Worm (Caenorhabditis elegans): Measurements from ENCODE around the gene xpb-1.

xpb-1 gene

ce11 chrIII:11524073-11524472 is 2.4 kb upstream of the xpb-1 start:
- no peak for TF ChIP-seq mep-1 (tag; optimal IDR thresholded peaks at IDR 0.05)
- TF ChIP-seq lin-38 (GFP tag; IDR thresholded peaks at IDR 0.05): peak; percentile 61
- no peak for TF ChIP-seq dve-1 (tag; optimal IDR thresholded peaks at IDR 0.05; ENCODE audit: insufficient read depth)
- peak; percentile 23 for TF ChIP-seq unc-130 (GFP tag; optimal IDR thresholded peaks at IDR 0.05)
- TF ChIP-seq lin-1 (GFP tag; IDR thresholded peaks at IDR 0.05): no peak
- TF ChIP-seq T26A8.4 (GFP tag; IDR thresholded peaks at IDR 0.05): no peak
- TF ChIP-seq set-16 (GFP tag; IDR thresholded peaks at IDR 0.05): no peak
- no peak for TF ChIP-seq jun-1 (tag; optimal IDR thresholded peaks at IDR 0.05)
- TF ChIP-seq rbr-2 (tag; optimal IDR thresholded peaks at IDR 0.05): no peak
- TF ChIP-seq F49E8.2 (tag; optimal IDR thresholded peaks at IDR 0.05; ENCODE audit: borderline replicate concordance): peak; percentile 70
- no peak for TF ChIP-seq fos-1 (tag; optimal IDR thresholded peaks at IDR 0.05)
- TF ChIP-seq nhr-76 (tag; optimal IDR thresholded peaks at IDR 0.05): no peak
- no peak for TF ChIP-seq mxl-3 (GFP tag; optimal IDR thresholded peaks at IDR 0.05)
- TF ChIP-seq dmd-8 (GFP tag; IDR thresholded peaks at IDR 0.05): no peak
- TF ChIP-seq dmd-9 (GFP tag; IDR thresholded peaks at IDR 0.05): no peak
- peak; percentile 41; the same call in 1 of the 2 replicates for TF ChIP-seq Y48G9A.11 (GFP tag; IDR thresholded peaks at IDR 0.05)
- no peak for TF ChIP-seq lir-3 (tag; optimal IDR thresholded peaks at IDR 0.05)
- no peak for TF ChIP-seq egl-43 (GFP tag; IDR thresholded peaks at IDR 0.05)
- TF ChIP-seq tag-97 (GFP tag; IDR thresholded peaks at IDR 0.05): no peak
- TF ChIP-seq madf-5 (GFP tag; IDR thresholded peaks at IDR 0.05): no peak

DNA sequence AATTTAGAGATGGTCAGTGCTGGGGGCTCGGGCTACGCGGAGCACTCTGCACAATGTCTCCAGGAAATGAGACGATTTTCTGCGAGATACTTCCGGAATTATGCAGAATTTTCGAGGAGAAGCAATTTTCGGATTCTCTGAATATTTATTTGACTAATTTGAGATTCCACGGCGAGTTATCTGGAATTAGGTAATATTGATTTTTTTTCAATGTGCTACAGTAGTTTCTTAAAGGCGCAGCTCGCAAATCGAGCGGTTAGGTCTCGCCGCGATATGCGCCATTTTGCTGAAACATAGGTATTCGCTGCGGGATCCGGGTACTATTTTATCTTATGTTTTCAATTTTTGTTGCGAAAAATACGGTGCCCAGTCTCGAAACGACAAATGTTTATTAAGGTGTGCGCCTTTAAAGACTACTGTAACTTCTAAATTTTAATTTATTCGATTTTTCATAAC is 8.2 kb downstream of the xpb-1 start, which contains the start of gene nrps-1:
Gene nrps-1, plus strand, starts transcription at position 51 of the 456 bp plus-strand sequence.
- TF ChIP-seq zag-1 (tag; optimal IDR thresholded peaks at IDR 0.05) (no peak), zip-2 (tag; optimal IDR thresholded peaks at IDR 0.05) (no peak), nhr-6 (tag; optimal IDR thresholded peaks at IDR 0.05) (no peak), rbr-2 (tag; optimal IDR thresholded peaks at IDR 0.05) (no peak), D1046.2 (GFP tag; IDR thresholded peaks at IDR 0.05) (no peak), skn-1 (tag; optimal IDR thresholded peaks at IDR 0.05) (no peak), php-3 (GFP tag; IDR thresholded peaks at IDR 0.05) (0 out of 2 replicates have a peak, but pooled peaks have one; percentile 12)

ce11 chrIII:11535453-11535852 is 9.0 kb downstream of the xpb-1 start:
- TF ChIP-seq ctbp-1 (GFP tag; IDR thresholded peaks at IDR 0.05): no peak
- no peak for TF ChIP-seq Y105C5A.15 (GFP tag; IDR thresholded peaks at IDR 0.05)
- TF ChIP-seq aha-1 (tag): no peak
- TF ChIP-seq ceh-28 (tag; optimal IDR thresholded peaks at IDR 0.05): peak; percentile 73
- 0 out of 2 replicates have a peak, but pooled peaks have one; percentile 5 for TF ChIP-seq madf-9 (GFP tag; conservative IDR thresholded peaks at IDR 0.05)
- no peak for TF ChIP-seq R02D3.7 (tag; optimal IDR thresholded peaks at IDR 0.05)
- no peak for TF ChIP-seq gei-8 (GFP tag; optimal IDR thresholded peaks at IDR 0.05)
- no peak for TF ChIP-seq hlh-30 (tag; optimal IDR thresholded peaks at IDR 0.05; ENCODE audit: insufficient read depth)
- TF ChIP-seq Y48G9A.11 (GFP tag; IDR thresholded peaks at IDR 0.05): no peak
- no peak for TF ChIP-seq mxl-2 (GFP tag; conservative IDR thresholded peaks at IDR 0.05)
- no peak for TF ChIP-seq unc-130 (GFP tag; optimal IDR thresholded peaks at IDR 0.05)
- no peak for TF ChIP-seq zfp-2 (tag; optimal IDR thresholded peaks at IDR 0.05)

- TF ChIP-seq spr-1 (tag; optimal IDR thresholded peaks at IDR 0.05) (no peak), arid-1 (GFP tag; conservative IDR thresholded peaks at IDR 0.05) (no peak), set-16 (GFP tag; IDR thresholded peaks at IDR 0.05) (peak; percentile 84), nhr-76 (tag; optimal IDR thresholded peaks at IDR 0.05) (no peak), lir-3 (tag; optimal IDR thresholded peaks at IDR 0.05) (no peak)
These were observed 18.5 kb downstream of the xpb-1 start for ce11 chrIII:11544947-11545346.
